Worm (Caenorhabditis elegans): Measurements from ENCODE around the gene C53D6.11.

The C53D6.11 gene

DNA sequence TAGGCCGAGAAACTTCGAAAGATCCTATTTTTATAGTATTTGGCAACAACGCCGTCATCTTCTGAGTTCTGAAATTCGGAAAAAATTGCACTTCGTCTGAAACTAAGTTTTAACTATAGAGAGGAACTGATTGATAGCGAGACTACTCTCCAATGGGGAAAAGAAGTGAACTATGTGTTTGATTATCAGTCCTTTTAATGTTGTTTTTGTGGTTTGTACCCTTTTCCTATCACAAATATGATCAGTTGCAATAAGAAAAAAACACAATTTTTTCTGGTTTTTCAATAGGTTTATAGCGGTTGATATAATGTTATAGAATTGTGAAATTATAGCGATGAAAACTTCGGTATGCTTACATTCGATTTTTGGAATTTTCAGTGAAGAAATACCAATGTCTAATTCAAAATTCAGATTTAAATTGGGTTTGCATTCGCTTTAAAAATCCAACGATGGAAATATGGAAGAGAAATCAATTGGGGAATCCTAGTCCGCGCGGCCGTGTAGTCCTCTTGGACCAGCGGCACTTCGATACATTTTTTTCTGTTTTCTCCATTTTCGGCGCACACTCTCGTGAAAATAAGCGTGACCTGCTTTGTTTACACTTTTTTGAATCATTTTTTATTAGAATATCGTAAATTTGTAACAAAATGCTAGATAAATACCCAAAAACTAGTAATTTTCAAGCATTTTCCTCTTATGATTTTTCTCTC is 37.0 kb upstream of the C53D6.11 start, which contains the start of gene C53B4.3 (continued):
- peak; percentile 83 for TF ChIP-seq hlh-8 (tag; optimal IDR thresholded peaks at IDR 0.05)
- peak; percentile 83 for TF ChIP-seq rnt-1 (tag; optimal IDR thresholded peaks at IDR 0.05)
- peak; percentile 69 for TF ChIP-seq F13H6.1 (tag; optimal IDR thresholded peaks at IDR 0.05)
- TF ChIP-seq lin-11 (tag; optimal IDR thresholded peaks at IDR 0.05): no peak
- TF ChIP-seq ref-2 (tag; optimal IDR thresholded peaks at IDR 0.05): peak; percentile 81
- peak; percentile 75 for TF ChIP-seq lim-6 (tag; optimal IDR thresholded peaks at IDR 0.05)
- TF ChIP-seq ceh-6 (GFP tag; optimal IDR thresholded peaks at IDR 0.05): no peak
- peak; percentile 70 for TF ChIP-seq fkh-6 (tag; optimal IDR thresholded peaks at IDR 0.05)
- no peak for TF ChIP-seq C38D4.7 (GFP tag; optimal IDR thresholded peaks at IDR 0.05)
- no peak for TF ChIP-seq unc-55 (GFP tag; optimal IDR thresholded peaks at IDR 0.05)
- peak; percentile 43 for TF ChIP-seq ztf-16 (tag; optimal IDR thresholded peaks at IDR 0.05)
- TF ChIP-seq pha-2 (tag; optimal IDR thresholded peaks at IDR 0.05): no peak
- no peak for TF ChIP-seq pros-1 (tag; optimal IDR thresholded peaks at IDR 0.05)

ce11 chrIV:8974543-8975330 is 35.6 kb upstream of the C53D6.11 start:
- TF ChIP-seq hlh-30 (tag; optimal IDR thresholded peaks at IDR 0.05; ENCODE audit: insufficient read depth) (peak; percentile 25), unc-42 (tag; optimal IDR thresholded peaks at IDR 0.05) (no peak)

DNA sequence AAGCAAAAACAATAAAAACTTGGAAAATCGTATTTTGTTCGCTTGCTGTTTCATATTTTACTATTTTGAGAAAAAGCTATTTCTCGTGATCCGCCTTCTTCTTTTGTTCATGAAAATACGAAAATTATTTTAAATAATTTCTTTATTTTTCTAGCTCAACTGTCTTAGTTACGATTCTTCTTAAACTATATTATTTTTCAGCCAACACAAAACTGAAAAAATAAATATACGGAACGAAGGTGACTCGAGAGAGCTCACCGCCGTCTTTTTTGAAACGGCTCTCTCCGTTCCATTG is 35.1 kb upstream of the C53D6.11 start, which contains the start of gene pdzd-8:
pdzd-8 (plus strand) TSS at position 196 of the 295 bp plus-strand sequence.
- no peak for TF ChIP-seq madf-2 (tag; optimal IDR thresholded peaks at IDR 0.05)
- no peak for TF ChIP-seq K09A11.1 (tag; optimal IDR thresholded peaks at IDR 0.05; ENCODE audit: insufficient read depth)
- TF ChIP-seq ets-4 (tag; optimal IDR thresholded peaks at IDR 0.05): no peak
- no peak for TF ChIP-seq ceh-31 (tag; optimal IDR thresholded peaks at IDR 0.05)
- no peak for TF ChIP-seq ceh-22 (tag; optimal IDR thresholded peaks at IDR 0.05)
- no peak for TF ChIP-seq sox-2 (GFP tag; IDR thresholded peaks at IDR 0.05)
- no peak for TF ChIP-seq tbx-2 (tag; optimal IDR thresholded peaks at IDR 0.05)
- TF ChIP-seq ceh-18 (tag; optimal IDR thresholded peaks at IDR 0.05): no peak
- no peak for TF ChIP-seq pha-2 (tag; optimal IDR thresholded peaks at IDR 0.05)
- no peak for TF ChIP-seq unc-86 (tag; optimal IDR thresholded peaks at IDR 0.05)
- no peak for TF ChIP-seq unc-55 (GFP tag; optimal IDR thresholded peaks at IDR 0.05)
- no peak for TF ChIP-seq K02D7.2 (tag; optimal IDR thresholded peaks at IDR 0.05)
- TF ChIP-seq pag-3 (tag; optimal IDR thresholded peaks at IDR 0.05; ENCODE audit: borderline replicate concordance): no peak
- TF ChIP-seq zip-5 (tag; optimal IDR thresholded peaks at IDR 0.05): no peak

- TF ChIP-seq ceh-18 (tag; optimal IDR thresholded peaks at IDR 0.05): peak; percentile 20
- TF ChIP-seq ceh-14 (tag; optimal IDR thresholded peaks at IDR 0.05): no peak
Observed at ce11 chrIV:8978047-8978446, 32.3 kb upstream of the C53D6.11 start.

ce11 chrIV:8979062-8979612 is 31.2 kb upstream of the C53D6.11 start:
- TF ChIP-seq ceh-18 (tag; optimal IDR thresholded peaks at IDR 0.05) (no peak), ceh-14 (tag; optimal IDR thresholded peaks at IDR 0.05) (no peak), ceh-2 (tag; optimal IDR thresholded peaks at IDR 0.05) (no peak), F13H6.1 (tag; optimal IDR thresholded peaks at IDR 0.05) (no peak), hlh-6 (tag; optimal IDR thresholded peaks at IDR 0.05) (peak; percentile 5), npax-4 (tag; optimal IDR thresholded peaks at IDR 0.05) (no peak), pros-1 (tag; optimal IDR thresholded peaks at IDR 0.05) (no peak), elt-4 (tag; optimal IDR thresholded peaks at IDR 0.05) (no peak)

Measured in whole organism, late embryonic.